Worm (Caenorhabditis elegans) whole organism, early embryonic: ENCODE data around the gene F54D8.6.

Source experiments
- B0310.2 ChIP-seq: sonication (generic microtip); optimal IDR thresholded peaks from 2 replicates; lab custom pipeline; 2016; ENCODE audit warnings: mild to moderate bottlenecking, missing genetic modification characterization, missing compliant biosample characterization
- F13C5.2 ChIP-seq: sonication (generic microtip); optimal IDR thresholded peaks from 2 replicates; lab custom pipeline; 2017; ENCODE audit warnings: mild to moderate bottlenecking, missing genetic modification characterization, inconsistent platforms, missing compliant biosample characterization
- aly-1 ChIP-seq: sonication (generic microtip); optimal IDR thresholded peaks from 2 replicates; lab custom pipeline; 2016; ENCODE audit warnings: missing genetic modification characterization, missing compliant biosample characterization
- ama-1 ChIP-seq: fragments of 150-350 bp; optimal IDR thresholded peaks from 2 replicates; lab custom pipeline; 2014
- ceh-13 ChIP-seq: fragments of 200-800 bp; sonication (Bioruptor generic); optimal IDR thresholded peaks from 2 replicates; lab custom pipeline; 2018; ENCODE audit warnings: mild to moderate bottlenecking, missing genetic modification characterization, missing compliant biosample characterization
- ceh-36 ChIP-seq: sonication (generic microtip); optimal IDR thresholded peaks from 2 replicates; lab custom pipeline; 2016; ENCODE audit warnings: missing genetic modification characterization, inconsistent platforms, missing compliant biosample characterization
- ets-7 ChIP-seq: sonication (generic microtip); optimal IDR thresholded peaks from 2 replicates; lab custom pipeline; 2016; ENCODE audit warnings: missing genotype, missing genetic modification characterization, missing compliant biosample characterization
- flt-1 ChIP-seq: fragments of 200-800 bp; sonication (Bioruptor generic); IDR thresholded peaks from 2 replicates; pipeline ENCODE4 v1.3.6; 2022; ENCODE audit warnings: missing genetic modification characterization, missing compliant biosample characterization
- hmbx-1 ChIP-seq: sonication (generic microtip); optimal IDR thresholded peaks from 2 replicates; lab custom pipeline; 2016; ENCODE audit warnings: mild to moderate bottlenecking, missing genetic modification characterization, missing compliant biosample characterization
- hmg-4 ChIP-seq: fragments of 200-800 bp; sonication (Bioruptor generic); optimal IDR thresholded peaks from 2 replicates; lab custom pipeline; 2018; ENCODE audit warnings: mild to moderate bottlenecking, missing genetic modification characterization, missing compliant biosample characterization
- hnd-1 ChIP-seq: sonication (generic microtip); optimal IDR thresholded peaks from 2 replicates; lab custom pipeline; 2016; ENCODE audit warnings: missing genetic modification characterization, missing compliant biosample characterization
- pes-1 ChIP-seq: fragments of 200-800 bp; sonication (Bioruptor generic); IDR thresholded peaks from 2 replicates; pipeline ENCODE4 v1.3.6; 2022; ENCODE audit warnings: missing genetic modification reagents, missing genetic modification characterization, missing compliant biosample characterization
- scrt-1 ChIP-seq: fragments of 200-800 bp; sonication (Bioruptor generic); IDR thresholded peaks from 2 replicates; pipeline ENCODE4 v1.3.6; 2022; ENCODE audit warnings: missing genetic modification characterization, missing compliant biosample characterization
- sea-1 ChIP-seq: fragments of 200-800 bp; sonication (Bioruptor generic); conservative IDR thresholded peaks from 2 replicates; pipeline ENCODE4 v1.3.6; 2022; ENCODE audit warnings: missing genetic modification characterization, missing compliant biosample characterization
- tbx-11 ChIP-seq: fragments of 200-800 bp; sonication (Bioruptor generic); IDR thresholded peaks from 2 replicates; pipeline ENCODE4 v1.3.6; 2022; ENCODE audit warnings: missing genetic modification characterization, missing compliant biosample characterization
- tbx-37 ChIP-seq: fragments of 200-800 bp; sonication (Bioruptor generic); conservative IDR thresholded peaks from 2 replicates; pipeline ENCODE4 v1.3.6; 2022; ENCODE audit warnings: missing genetic modification reagents, missing genetic modification characterization, missing compliant biosample characterization
- tra-4 ChIP-seq: sonication (generic microtip); optimal IDR thresholded peaks from 2 replicates; lab custom pipeline; 2017; ENCODE audit warnings: missing genetic modification characterization, missing compliant biosample characterization

F54D8.6 gene

DNA sequence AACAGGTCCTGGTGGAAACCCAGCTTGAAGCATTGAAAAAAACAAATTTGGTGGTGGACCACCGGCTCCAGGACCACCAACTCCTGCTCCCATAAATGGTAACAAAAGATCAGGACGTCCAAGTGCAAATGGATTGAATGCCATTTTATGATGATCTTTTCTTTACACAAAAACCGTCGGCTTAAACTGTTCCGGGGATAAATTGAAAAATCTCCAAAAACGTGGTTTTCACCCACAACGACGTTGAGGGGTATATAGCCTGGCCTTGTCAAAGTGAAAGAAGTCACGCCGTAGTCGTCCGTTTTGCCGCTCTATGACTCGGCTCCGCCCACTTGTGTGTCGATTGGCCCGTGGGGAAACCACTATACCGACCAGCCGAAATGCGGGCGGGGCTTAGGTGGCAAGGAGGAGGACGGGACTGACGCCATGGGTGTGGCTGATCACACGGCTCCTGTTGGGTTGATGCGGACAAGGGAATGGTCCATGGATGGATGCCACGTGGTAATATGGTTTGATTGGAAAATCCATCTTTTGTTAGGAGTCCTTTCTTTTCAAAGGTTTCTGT is 33.3 kb downstream of the F54D8.6 start, which contains the start of gene tbx-2:
TSS of gene tbx-2 (minus strand) at position 264 of the 565 bp plus-strand sequence.
- TF ChIP-seq aly-1 (tag; lab: Kevin White, UChicago) = peak; percentile 17
- TF ChIP-seq hmbx-1 (tag; lab: Kevin White, UChicago) = no peak
- TF ChIP-seq B0310.2 = no peak
- no peak for TF ChIP-seq ceh-36
- 0 out of 2 replicates have a peak, but pooled peaks have one; percentile 62 for TF ChIP-seq scrt-1 (GFP tag; lab: Robert Waterston, UW)
- TF ChIP-seq sea-1 (GFP tag; lab: Robert Waterston, UW) = 0 out of 2 replicates have a peak, but pooled peaks have one; percentile 26
- TF ChIP-seq tra-4 (tag; lab: Kevin White, UChicago) = no peak
- no peak for TF ChIP-seq tbx-37 (GFP tag; lab: Robert Waterston, UW)

DNA sequence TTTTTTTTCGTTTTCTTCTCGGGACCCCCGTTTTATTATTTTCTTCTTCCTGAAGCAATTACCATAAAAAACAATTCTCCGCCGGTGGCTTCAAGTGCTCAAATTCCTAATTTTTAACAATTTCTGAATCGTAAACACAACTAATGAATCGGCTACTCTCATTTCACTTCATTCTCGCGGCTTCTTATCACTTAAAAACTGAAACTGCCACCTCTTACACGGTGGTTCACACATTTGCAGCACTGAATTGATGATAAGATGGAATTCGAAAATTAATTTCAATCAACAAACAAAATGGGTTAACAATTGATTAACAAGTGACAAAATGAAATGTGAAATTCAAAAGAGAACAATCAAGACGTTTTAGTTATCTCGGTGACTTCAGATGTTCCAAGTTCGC is 34.3 kb downstream of the F54D8.6 start:
- TF ChIP-seq hnd-1 (tag; lab: Kevin White, UChicago) = no peak
- no peak for TF ChIP-seq ets-7
- no peak for TF ChIP-seq ceh-13 (GFP tag; lab: Kevin White, UChicago)

DNA sequence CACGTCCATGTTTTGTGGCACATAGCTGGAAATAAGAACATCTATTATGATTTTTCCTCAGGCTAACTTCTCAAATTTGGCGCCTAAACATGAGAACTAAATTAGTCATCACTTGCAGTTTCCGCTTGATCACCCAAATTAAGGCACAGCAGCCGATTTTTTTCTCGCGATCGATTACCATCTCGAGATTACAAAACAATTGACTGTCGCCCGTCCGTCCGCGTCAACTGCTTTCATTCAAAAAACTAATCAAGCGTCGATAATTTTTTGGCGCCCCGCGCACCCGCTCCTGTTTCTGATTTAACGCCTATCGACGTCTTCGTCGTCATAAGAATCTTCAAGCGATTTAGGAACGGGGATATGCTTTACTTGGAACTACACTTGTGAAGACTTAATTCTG is 34.9 kb downstream of the F54D8.6 start:
- TF ChIP-seq ets-7 = no peak
- no peak for TF ChIP-seq tbx-37 (GFP tag; lab: Robert Waterston, UW)
- no peak for TF ChIP-seq scrt-1 (GFP tag; lab: Robert Waterston, UW)
- no peak for TF ChIP-seq aly-1 (tag; lab: Kevin White, UChicago)
- no peak for TF ChIP-seq F13C5.2
- no peak for TF ChIP-seq B0310.2
- no peak for TF ChIP-seq hmg-4 (GFP tag; lab: Kevin White, UChicago)
- TF ChIP-seq sea-1 (GFP tag; lab: Robert Waterston, UW) = no peak
- no peak for TF ChIP-seq ceh-13 (GFP tag; lab: Kevin White, UChicago)
- TF ChIP-seq ama-1 (lab: Kevin White, UChicago) = no peak
- TF ChIP-seq hmbx-1 (tag; lab: Kevin White, UChicago) = no peak
- no peak for TF ChIP-seq pes-1 (GFP tag; lab: Robert Waterston, UW)
- TF ChIP-seq tra-4 (tag; lab: Kevin White, UChicago) = no peak
- no peak for TF ChIP-seq hnd-1 (tag; lab: Kevin White, UChicago)
- no peak for TF ChIP-seq ceh-36
- no peak for TF ChIP-seq flt-1 (GFP tag; lab: Robert Waterston, UW)
- no peak for TF ChIP-seq tbx-11 (GFP tag; lab: Robert Waterston, UW)

DNA sequence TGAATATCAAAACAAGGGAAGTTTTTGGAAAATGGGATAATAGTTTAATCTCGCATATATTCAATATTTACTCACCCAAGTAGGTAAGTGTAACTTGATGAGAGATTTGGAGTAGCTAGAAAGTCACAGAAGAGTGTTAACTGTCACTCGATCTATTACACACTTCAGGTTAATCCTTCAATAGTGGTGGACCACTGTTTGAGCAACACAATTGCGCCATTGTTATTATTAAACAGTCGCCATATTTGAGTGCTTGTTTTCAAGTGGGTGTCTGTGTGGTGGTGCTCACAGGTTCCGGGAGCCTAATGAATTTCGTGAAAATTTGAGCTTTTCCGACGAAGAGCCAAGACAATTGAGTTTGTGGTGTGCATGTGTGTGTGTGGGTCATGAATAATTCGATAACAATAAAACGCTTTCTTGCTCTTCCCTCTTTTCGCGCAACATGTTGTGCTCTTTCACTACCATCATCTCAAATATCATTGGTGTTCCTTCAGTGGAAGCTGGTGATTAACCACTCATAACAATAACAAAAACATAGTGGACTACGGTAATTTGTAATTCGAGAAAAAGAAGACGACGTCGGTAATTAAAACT is 36.3 kb downstream of the F54D8.6 start:
- TF ChIP-seq scrt-1 (GFP tag; lab: Robert Waterston, UW) (no peak), B0310.2 (no peak), sea-1 (GFP tag; lab: Robert Waterston, UW) (no peak), hmbx-1 (tag; lab: Kevin White, UChicago) (no peak), tra-4 (tag; lab: Kevin White, UChicago) (no peak), tbx-11 (GFP tag; lab: Robert Waterston, UW) (no peak), ceh-36 (no peak), ets-7 (no peak), aly-1 (tag; lab: Kevin White, UChicago) (no peak), hmg-4 (GFP tag; lab: Kevin White, UChicago) (no peak), tbx-37 (GFP tag; lab: Robert Waterston, UW) (no peak)

DNA sequence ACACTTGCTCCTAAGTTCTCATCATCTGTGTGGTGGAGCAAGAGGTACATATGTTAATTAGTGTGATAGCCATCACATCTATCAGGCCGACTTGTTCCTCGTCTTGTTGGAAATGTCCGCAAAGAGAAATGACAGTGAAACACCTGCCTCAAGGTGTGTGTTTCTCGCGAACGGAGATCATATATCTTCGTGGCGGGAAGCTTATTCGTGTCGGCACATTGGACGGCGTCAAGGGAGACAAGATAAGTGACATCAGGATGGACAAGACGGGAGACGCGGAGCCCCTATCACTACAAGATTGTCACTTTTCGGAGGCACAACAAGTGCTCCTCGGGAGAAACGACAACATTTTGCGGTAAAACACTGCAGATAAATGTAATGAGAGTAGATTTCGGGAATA is 37.0 kb downstream of the F54D8.6 start:
- TF ChIP-seq pes-1 (GFP tag; lab: Robert Waterston, UW) = no peak
- TF ChIP-seq sea-1 (GFP tag; lab: Robert Waterston, UW) = no peak
- TF ChIP-seq flt-1 (GFP tag; lab: Robert Waterston, UW) = no peak
- no peak for TF ChIP-seq ama-1 (lab: Kevin White, UChicago)
- TF ChIP-seq F13C5.2 = no peak
- no peak for TF ChIP-seq ceh-36

DNA sequence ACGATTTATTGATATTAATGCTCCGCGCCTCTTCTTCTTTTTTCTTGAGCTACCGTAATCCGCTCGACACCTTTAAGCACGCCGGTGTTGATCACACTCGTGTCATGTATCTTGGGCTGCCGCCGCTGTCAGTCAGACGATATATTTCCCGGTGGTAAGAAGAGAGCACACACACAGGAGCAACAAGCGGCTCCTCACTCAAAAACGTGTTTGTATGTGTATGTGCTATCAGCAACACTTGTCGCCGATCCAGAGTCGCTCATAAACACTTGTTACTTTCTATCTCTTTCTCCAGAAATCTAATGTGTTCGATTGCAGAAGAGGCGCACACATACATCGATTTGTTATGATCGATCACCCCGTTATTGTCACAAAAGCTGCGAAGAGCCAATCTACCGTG is 37.8 kb downstream of the F54D8.6 start:
- TF ChIP-seq hmg-4 (GFP tag; lab: Kevin White, UChicago) = no peak
- no peak for TF ChIP-seq ama-1 (lab: Kevin White, UChicago)
- TF ChIP-seq hmbx-1 (tag; lab: Kevin White, UChicago) = no peak
- no peak for TF ChIP-seq tbx-37 (GFP tag; lab: Robert Waterston, UW)
- no peak for TF ChIP-seq scrt-1 (GFP tag; lab: Robert Waterston, UW)
- no peak for TF ChIP-seq F13C5.2
- TF ChIP-seq hnd-1 (tag; lab: Kevin White, UChicago) = no peak
- no peak for TF ChIP-seq aly-1 (tag; lab: Kevin White, UChicago)
- TF ChIP-seq flt-1 (GFP tag; lab: Robert Waterston, UW) = no peak

DNA sequence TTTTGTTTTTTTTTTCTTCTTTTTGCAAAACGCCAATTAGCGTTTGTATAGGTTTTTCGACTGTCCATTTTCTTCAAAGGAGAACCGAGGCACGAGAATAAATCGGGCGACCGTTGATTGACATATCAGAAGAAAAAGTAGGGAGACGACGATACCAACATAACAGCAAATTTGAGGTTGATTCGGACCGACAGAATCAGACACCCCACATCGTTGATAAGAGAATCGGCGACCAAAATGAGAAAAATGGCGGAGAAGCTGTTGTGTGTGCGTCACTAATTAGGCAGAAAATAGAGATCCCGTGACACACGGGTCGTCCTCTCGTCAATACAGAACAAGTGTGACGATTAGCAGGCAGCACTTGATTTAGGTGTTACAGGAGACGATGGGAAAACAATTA is 39.1 kb downstream of the F54D8.6 start:
- TF ChIP-seq hnd-1 (tag; lab: Kevin White, UChicago) (no peak), hmbx-1 (tag; lab: Kevin White, UChicago) (no peak), tbx-37 (GFP tag; lab: Robert Waterston, UW) (no peak), ceh-36 (no peak)

DNA sequence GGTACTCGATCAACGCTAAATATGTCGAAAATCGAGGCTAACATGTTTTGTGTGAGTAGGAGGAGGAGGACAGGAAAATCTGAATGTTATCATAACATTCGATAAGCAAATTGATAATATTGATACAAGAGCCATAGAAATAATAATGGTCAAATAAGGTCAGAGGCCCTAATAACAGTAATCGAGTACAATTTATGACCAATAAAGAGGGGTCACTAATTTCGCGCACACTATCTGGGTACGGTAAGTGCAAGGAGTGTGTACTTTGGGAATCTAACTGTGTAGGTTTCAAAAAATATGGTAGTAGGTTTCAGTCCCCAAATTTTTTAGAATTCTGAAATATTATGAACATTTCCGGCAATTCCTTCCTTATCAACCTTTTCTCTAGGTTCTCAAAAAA is 40.7 kb downstream of the F54D8.6 start:
- TF ChIP-seq tra-4 (tag; lab: Kevin White, UChicago) = no peak
- no peak for TF ChIP-seq F13C5.2
- TF ChIP-seq ceh-13 (GFP tag; lab: Kevin White, UChicago) = no peak
- TF ChIP-seq hmg-4 (GFP tag; lab: Kevin White, UChicago) = no peak
- no peak for TF ChIP-seq tbx-37 (GFP tag; lab: Robert Waterston, UW)
- no peak for TF ChIP-seq hmbx-1 (tag; lab: Kevin White, UChicago)
- TF ChIP-seq pes-1 (GFP tag; lab: Robert Waterston, UW) = no peak
- no peak for TF ChIP-seq hnd-1 (tag; lab: Kevin White, UChicago)
- no peak for TF ChIP-seq B0310.2
- TF ChIP-seq ceh-36 = no peak
- TF ChIP-seq ama-1 (lab: Kevin White, UChicago) = no peak
- TF ChIP-seq scrt-1 (GFP tag; lab: Robert Waterston, UW) = no peak
- TF ChIP-seq flt-1 (GFP tag; lab: Robert Waterston, UW) = no peak
